Worm (Caenorhabditis elegans): ENCODE measurements around the gene C26H9A.4.

DNA sequence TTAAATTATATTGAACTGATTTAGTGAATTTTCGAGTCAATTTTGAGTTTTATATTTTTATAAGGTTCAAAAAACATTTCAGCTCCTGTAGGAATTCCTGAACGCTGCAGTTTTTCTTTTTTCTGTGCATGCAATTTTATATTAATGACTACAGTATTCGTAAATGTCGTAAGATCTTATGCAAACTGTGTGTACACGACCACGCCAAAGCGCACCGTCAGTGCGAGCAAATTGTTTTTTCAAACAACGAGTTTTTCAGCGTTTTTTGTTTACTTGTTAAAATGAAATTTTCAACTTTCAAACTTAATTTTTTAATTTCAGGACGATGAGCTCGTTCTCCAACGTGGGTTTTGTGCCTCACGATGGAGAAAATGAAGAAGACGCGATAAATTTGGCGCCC, 13.1 kb upstream of the C26H9A.4 start, which contains the start of gene vha-7:
- TF ChIP-seq tab-1 (GFP tag; IDR thresholded peaks at IDR 0.05), result no peak
- no peak for TF ChIP-seq med-1 (GFP tag; optimal IDR thresholded peaks at IDR 0.05; ENCODE audit: insufficient read depth)
- no peak for TF ChIP-seq ztf-23 (GFP tag; IDR thresholded peaks at IDR 0.05)
- TF ChIP-seq cog-1 (tag; optimal IDR thresholded peaks at IDR 0.05), result no peak
- TF ChIP-seq flt-1 (GFP tag; IDR thresholded peaks at IDR 0.05), result no peak
